Worm (Caenorhabditis elegans): ENCODE measurements around the gene him-10.

The him-10 gene

DNA sequence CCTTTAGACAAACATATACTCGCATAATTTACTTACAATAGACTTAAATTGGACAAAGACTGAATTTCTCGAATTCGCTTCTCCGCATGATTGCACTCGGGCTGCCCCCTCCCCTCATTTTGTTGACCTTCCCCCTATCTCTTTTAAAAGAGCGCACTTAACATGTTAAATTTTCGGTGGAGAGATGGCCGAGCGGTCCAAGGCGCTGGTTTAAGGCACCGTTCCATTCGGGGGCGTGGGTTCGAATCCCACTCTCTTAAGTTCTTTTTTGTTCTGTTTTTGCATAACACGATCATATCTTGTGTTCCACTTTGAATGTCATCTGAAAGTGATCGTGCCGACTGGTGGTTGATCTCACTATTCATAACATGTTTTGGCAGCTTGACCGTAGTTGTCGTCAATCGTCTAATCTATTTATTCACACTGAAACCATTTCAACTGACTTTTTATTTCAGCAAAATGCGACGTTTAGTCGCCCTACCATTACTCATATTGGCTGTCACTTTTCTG lies 33.3 kb upstream of the him-10 start, which contains the start of gene cutl-23 (continued):
- TF ChIP-seq snpc-1.1 (tag; optimal IDR thresholded peaks at IDR 0.05; ENCODE audit: insufficient read depth) (no peak), somi-1 (GFP tag; optimal IDR thresholded peaks at IDR 0.05) (no peak), rec-8 (tag; optimal IDR thresholded peaks at IDR 0.05) (peak; percentile 55 to 71), hsf-1 (GFP tag; IDR thresholded peaks at IDR 0.05) (no peak), F33H1.4 (GFP tag; IDR thresholded peaks at IDR 0.05) (peak; percentile 28; the same call in 1 of the 2 replicates), T07F8.4 (tag; optimal IDR thresholded peaks at IDR 0.05) (peak; percentile 59), ceh-91 (GFP tag; IDR thresholded peaks at IDR 0.05) (no peak), athp-1 (tag; optimal IDR thresholded peaks at IDR 0.05) (peak; percentile 61), F23B12.7 (tag; optimal IDR thresholded peaks at IDR 0.05; ENCODE audit: insufficient read depth) (peak; percentile 18), madf-8 (GFP tag; conservative IDR thresholded peaks at IDR 0.05) (no peak), lin-26 (GFP tag; IDR thresholded peaks at IDR 0.05) (peak; percentile 90), sea-2 (GFP tag; IDR thresholded peaks at IDR 0.05) (no peak), ztf-28 (GFP tag; IDR thresholded peaks at IDR 0.05) (no peak), mel-28 (tag; optimal IDR thresholded peaks at IDR 0.05; ENCODE audit: borderline replicate concordance) (no peak), ztf-25 (GFP tag; IDR thresholded peaks at IDR 0.05) (peak; percentile 70; the same call in 1 of the 2 replicates), nfya-1 (tag; optimal IDR thresholded peaks at IDR 0.05; ENCODE audit: borderline replicate concordance, insufficient read depth) (no peak), K12H6.12 (tag; optimal IDR thresholded peaks at IDR 0.05) (no peak), atf-7 (tag; optimal IDR thresholded peaks at IDR 0.05) (peak; percentile 22), madf-6 (GFP tag; IDR thresholded peaks at IDR 0.05) (0 out of 2 replicates have a peak, but pooled peaks have one; percentile 27), ztf-6 (GFP tag; IDR thresholded peaks at IDR 0.05) (no peak), unc-130 (GFP tag; optimal IDR thresholded peaks at IDR 0.05) (peak; percentile 34), attf-5 (GFP tag; optimal IDR thresholded peaks at IDR 0.05) (peak; percentile 44), Y53F4B.3 (GFP tag; IDR thresholded peaks at IDR 0.05) (no peak), rpc-1 (optimal IDR thresholded peaks at IDR 0.05) (peak; percentile 89), rpc-1 (tag; optimal IDR thresholded peaks at IDR 0.05) (peak; percentile 88), K11D2.4 (GFP tag; IDR thresholded peaks at IDR 0.05) (no peak), unc-62 (GFP tag; optimal IDR thresholded peaks at IDR 0.05) (no peak), lin-35 (GFP tag; optimal IDR thresholded peaks at IDR 0.05) (peak in 1 of 3 experiments; percentile 31), Y79H2A.3 (GFP tag; conservative IDR thresholded peaks at IDR 0.05) (no peak), Y95B8A.8 (GFP tag; IDR thresholded peaks at IDR 0.05) (no peak), snpc-3.4 (tag; optimal IDR thresholded peaks at IDR 0.05) (peak; percentile 66), T26A5.8 (tag; optimal IDR thresholded peaks at IDR 0.05) (no peak), ekl-4 (GFP tag; IDR thresholded peaks at IDR 0.05) (peak; percentile 66; the same call in 1 of the 2 replicates), chd-7 (tag; optimal IDR thresholded peaks at IDR 0.05) (no peak), ztf-26 (tag; optimal IDR thresholded peaks at IDR 0.05) (peak; percentile 35), let-607 (tag; optimal IDR thresholded peaks at IDR 0.05) (peak in 1 of 2 experiments; percentile 3), egl-18 (GFP tag; IDR thresholded peaks at IDR 0.05) (no peak), C06A6.2 (GFP tag; conservative IDR thresholded peaks at IDR 0.05) (no peak), xnd-1 (tag; optimal IDR thresholded peaks at IDR 0.05) (no peak), B0336.3 (GFP tag; IDR thresholded peaks at IDR 0.05) (no peak), mes-4 (tag; optimal IDR thresholded peaks at IDR 0.05) (peak; percentile 1), B0261.1 (tag; optimal IDR thresholded peaks at IDR 0.05) (peak; percentile 87), pbrm-1 (GFP tag; IDR thresholded peaks at IDR 0.05) (peak; percentile 59; the same call in 1 of the 2 replicates), nhr-27 (tag; optimal IDR thresholded peaks at IDR 0.05) (no peak), pha-4 (tag; optimal IDR thresholded peaks at IDR 0.05) (no peak), fkh-3 (tag; optimal IDR thresholded peaks at IDR 0.05) (no peak), ZK185.1 (tag; optimal IDR thresholded peaks at IDR 0.05; ENCODE audit: poor library complexity, severe bottlenecking) (peak; percentile 64), ceh-58 (GFP tag; IDR thresholded peaks at IDR 0.05) (no peak)

Data from whole organism, young adult.